Fruit fly (Drosophila melanogaster) Kc167 (cell line): ENCODE data around the gene Dpm3.

Experiments used
- Myc ChIP-seq: fragments of >200 bp; optimal IDR thresholded peaks from 2 replicates; lab custom pipeline; 2017; ENCODE audit warnings: missing external identifiers
- psq ChIP-seq: fragments of >200 bp; optimal IDR thresholded peaks from 2 replicates; lab custom pipeline; 2017; ENCODE audit warnings: missing external identifiers

DNA sequence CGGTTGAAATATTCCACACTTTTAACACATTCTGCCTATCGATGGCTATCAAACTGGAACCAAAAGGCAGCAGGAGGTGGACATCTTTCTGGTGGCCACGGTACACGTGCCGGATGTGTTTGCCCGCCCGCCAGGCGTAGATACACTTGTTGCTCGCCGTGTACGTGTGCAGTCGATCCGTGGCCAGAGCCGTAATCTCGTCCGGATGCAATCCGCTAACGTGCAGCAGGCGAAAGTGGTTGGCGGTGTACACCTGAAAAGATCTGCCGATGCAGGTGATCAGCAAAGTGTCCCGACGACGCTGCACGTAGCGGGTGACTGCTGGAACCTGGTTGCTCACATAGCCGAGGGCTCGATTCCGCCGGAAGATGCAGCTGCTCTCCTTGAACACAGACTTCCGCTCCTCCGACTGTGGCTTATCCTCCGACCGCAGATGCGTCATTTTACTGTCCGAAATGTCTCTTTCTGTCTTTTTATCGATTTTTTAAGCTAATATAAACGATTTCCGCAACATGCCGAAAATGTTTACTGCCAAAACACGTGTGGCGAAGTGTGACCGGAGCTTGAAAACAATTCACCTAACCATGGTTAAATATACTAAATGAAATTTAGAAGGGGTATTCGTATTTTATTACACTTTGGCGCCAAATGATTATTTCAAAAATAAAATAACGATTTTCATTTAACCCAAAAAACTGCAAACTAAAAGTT, 14.5 kb downstream of the Dpm3 start, which contains the start of gene CG9799:
- no peak for TF ChIP-seq psq (lab: Kevin White, UChicago)
- TF ChIP-seq Myc (lab: Kevin White, UChicago) = no peak
